Fruit fly (Drosophila melanogaster) whole organism, embryonic: ENCODE results near the gene Sfp79B.
A peak's percentile ranks its signal among the peaks of the same experiment; 100 is the strongest.

Experiments
- CG10979 ChIP-seq: fragments of 200-800 bp; sonication (Bioruptor generic); optimal IDR thresholded peaks from 2 replicates; lab custom pipeline; 2018; ENCODE audit warnings: missing biosample characterization, mild to moderate bottlenecking, missing genetic modification characterization, moderate library complexity
- CG12299 ChIP-seq: fragments of 200-800 bp; sonication (Bioruptor generic); optimal IDR thresholded peaks from 2 replicates; lab custom pipeline; 2018; ENCODE audit warnings: missing biosample characterization, mild to moderate bottlenecking, missing genetic modification characterization
- CG12744 ChIP-seq: fragments of 200-800 bp; sonication (Bioruptor generic); optimal IDR thresholded peaks from 2 replicates; lab custom pipeline; 2016; ENCODE audit warnings: missing biosample characterization, missing genetic modification characterization
- CG12769 ChIP-seq: fragments of 200-800 bp; sonication (Bioruptor generic); optimal IDR thresholded peaks from 2 replicates; lab custom pipeline; 2019; ENCODE audit warnings: missing biosample characterization, mild to moderate bottlenecking, missing genetic modification characterization, moderate library complexity
- CG12942 ChIP-seq: fragments of 200-800 bp; sonication (Bioruptor generic); optimal IDR thresholded peaks from 3 replicates; lab custom pipeline; 2016; ENCODE audit warnings: missing biosample characterization, missing genetic modification characterization
- CG14667 ChIP-seq: fragments of 200-800 bp; sonication (Bioruptor generic); IDR thresholded peaks from 2 replicates; pipeline ENCODE4 v1.3.6; 2022; ENCODE audit warnings: missing biosample characterization, missing genetic modification characterization
- CG14710 ChIP-seq: fragments of 200-800 bp; sonication (Bioruptor generic); optimal IDR thresholded peaks from 3 replicates; lab custom pipeline; 2019; ENCODE audit warnings: missing biosample characterization, mild to moderate bottlenecking, missing genetic modification characterization, moderate library complexity
- CG15011 ChIP-seq: fragments of 200-800 bp; sonication (Bioruptor generic); optimal IDR thresholded peaks from 3 replicates; lab custom pipeline; 2018; ENCODE audit warnings: missing biosample characterization, mild to moderate bottlenecking, missing genetic modification characterization
- CG15269 ChIP-seq: fragments of 200-800 bp; sonication (Bioruptor generic); optimal IDR thresholded peaks from 2 replicates; lab custom pipeline; 2018; ENCODE audit warnings: missing biosample characterization, mild to moderate bottlenecking, missing genetic modification characterization, moderate library complexity
- CG15514 ChIP-seq: fragments of 200-800 bp; sonication (Bioruptor generic); optimal IDR thresholded peaks from 3 replicates; lab custom pipeline; 2017; ENCODE audit warnings: missing biosample characterization, missing genetic modification characterization, mild to moderate bottlenecking, moderate library complexity, missing genetic modification reagents
- CG16779 ChIP-seq: fragments of 200-800 bp; sonication (Bioruptor generic); IDR thresholded peaks from 2 replicates; pipeline ENCODE4 v1.3.6; 2022; ENCODE audit warnings: missing biosample characterization, missing genetic modification characterization
- CG18262 ChIP-seq: fragments of 200-800 bp; optimal IDR thresholded peaks from 3 replicates; lab custom pipeline; 2019; ENCODE audit warnings: missing biosample characterization, mild to moderate bottlenecking, missing genetic modification characterization, moderate library complexity
- CG30431 ChIP-seq: fragments of 200-800 bp; sonication (Bioruptor generic); optimal IDR thresholded peaks from 2 replicates; lab custom pipeline; 2017; ENCODE audit warnings: missing biosample characterization, missing genetic modification characterization
- CG3726 ChIP-seq: fragments of 200-800 bp; sonication (Bioruptor generic); IDR thresholded peaks from 3 replicates; pipeline ENCODE4, ENCODE4 v1.3.6; 2022; ENCODE audit warnings: missing biosample characterization, missing genetic modification characterization
- CG4404 ChIP-seq: fragments of 200-800 bp; sonication (Bioruptor generic); IDR thresholded peaks from 2 replicates; pipeline ENCODE4 v1.3.6; 2022; ENCODE audit warnings: missing biosample characterization, missing genetic modification characterization
- CG7745 ChIP-seq: fragments of 200-800 bp; sonication (Bioruptor generic); optimal IDR thresholded peaks from 2 replicates; lab custom pipeline; 2018; ENCODE audit warnings: missing biosample characterization, mild to moderate bottlenecking, missing genetic modification characterization, moderate library complexity
- CG7963 ChIP-seq: fragments of 200-800 bp; sonication (Bioruptor generic); IDR thresholded peaks from 3 replicates; pipeline ENCODE4 v1.3.6; 2022; ENCODE audit warnings: missing biosample characterization, missing genetic modification characterization; ENCODE audit not compliant: partially characterized antibody
- CG7987 ChIP-seq: fragments of 200-800 bp; sonication (Bioruptor generic); optimal IDR thresholded peaks from 2 replicates; lab custom pipeline; 2018; ENCODE audit warnings: missing biosample characterization, mild to moderate bottlenecking, missing genetic modification characterization, moderate library complexity
- CG9609 ChIP-seq: fragments of 200-800 bp; sonication (Bioruptor generic); optimal IDR thresholded peaks from 3 replicates; lab custom pipeline; 2016; ENCODE audit warnings: missing biosample characterization, missing genetic modification characterization
- Dll ChIP-seq: fragments of 200-800 bp; sonication (Bioruptor generic); IDR thresholded peaks from 4 replicates; pipeline ENCODE4 v1.3.6; 2022; ENCODE audit warnings: missing biosample characterization, missing genetic modification characterization; ENCODE audit not compliant: partially characterized antibody
- Dp ChIP-seq: fragments of 200-800 bp; sonication (Bioruptor generic); optimal IDR thresholded peaks from 2 replicates; lab custom pipeline; 2018; ENCODE audit warnings: missing biosample characterization, mild to moderate bottlenecking, missing genetic modification characterization, moderate library complexity
- Drgx ChIP-seq: fragments of 200-800 bp; sonication (Bioruptor generic); IDR thresholded peaks from 2 replicates; pipeline ENCODE4 v1.3.6; 2022; ENCODE audit warnings: missing biosample characterization, missing genetic modification characterization
- ERR ChIP-seq: fragments of 200-800 bp; sonication (Bioruptor generic); optimal IDR thresholded peaks from 2 replicates; lab custom pipeline; 2016; ENCODE audit warnings: missing biosample characterization, missing genetic modification characterization
- Fer2 ChIP-seq: fragments of 200-800 bp; sonication (Bioruptor generic); optimal IDR thresholded peaks from 2 replicates; lab custom pipeline; 2018; ENCODE audit warnings: missing biosample characterization, mild to moderate bottlenecking, missing genetic modification characterization, moderate library complexity
- Mrtf ChIP-seq: fragments of 200-800 bp; sonication (Bioruptor generic); IDR thresholded peaks from 3 replicates; pipeline ENCODE4 v1.3.6; 2022; ENCODE audit warnings: missing biosample characterization, missing genetic modification characterization
- NK7.1 ChIP-seq: fragments of 200-800 bp; sonication (Bioruptor generic); optimal IDR thresholded peaks from 3 replicates; lab custom pipeline; 2016; ENCODE audit warnings: missing biosample characterization, missing genetic modification characterization
- Ptx1 ChIP-seq: fragments of 200-800 bp; sonication (Bioruptor generic); IDR thresholded peaks from 2 replicates; pipeline ENCODE4 v1.3.6; 2022; ENCODE audit warnings: missing biosample characterization, missing genetic modification characterization
- Rfx ChIP-seq: fragments of 200-800 bp; sonication (Bioruptor generic); IDR thresholded peaks from 2 replicates; pipeline ENCODE4 v1.3.6; 2022; ENCODE audit warnings: missing biosample characterization, missing genetic modification characterization
- TFAM ChIP-seq: fragments of 200-800 bp; sonication (Bioruptor generic); optimal IDR thresholded peaks from 2 replicates; lab custom pipeline; 2017; ENCODE audit warnings: missing biosample characterization, missing genetic modification characterization, inconsistent platforms
- Trl ChIP-seq, 3 experiments: fragments of >200 bp in 2 of 3; fragments of 200-800 bp in 1 of 3; sonication (Bioruptor generic) in 1 of 3; optimal IDR thresholded peaks; 2 replicates in 1 of 3; 3 replicates in 2 of 3; lab custom pipeline; 2016 to 2017; ENCODE audit warnings: missing biosample characterization in 1 of 3, missing genetic modification characterization in 1 of 3
- ac ChIP-seq: fragments of 200-800 bp; sonication (Bioruptor generic); optimal IDR thresholded peaks from 3 replicates; lab custom pipeline; 2017; ENCODE audit warnings: missing biosample characterization, mild to moderate bottlenecking, missing genetic modification characterization
- crc ChIP-seq: fragments of 200-800 bp; sonication (Bioruptor generic); optimal IDR thresholded peaks from 2 replicates; lab custom pipeline; 2016; ENCODE audit warnings: missing biosample characterization, missing genetic modification characterization
- exex ChIP-seq: fragments of 200-800 bp; sonication (Bioruptor generic); optimal IDR thresholded peaks from 4 replicates; lab custom pipeline; 2018; ENCODE audit warnings: missing biosample characterization, mild to moderate bottlenecking, missing genetic modification characterization, moderate library complexity
- fd102C ChIP-seq: fragments of 200-800 bp; sonication (Bioruptor generic); optimal IDR thresholded peaks from 2 replicates; lab custom pipeline; 2018; ENCODE audit warnings: missing biosample characterization, mild to moderate bottlenecking, missing genetic modification characterization, moderate library complexity
- fd96Cb ChIP-seq: fragments of 200-800 bp; sonication (Bioruptor generic); optimal IDR thresholded peaks from 2 replicates; lab custom pipeline; 2018; ENCODE audit warnings: missing biosample characterization, mild to moderate bottlenecking, missing genetic modification characterization, moderate library complexity
- gce ChIP-seq: fragments of 200-800 bp; sonication (Bioruptor generic); IDR thresholded peaks from 3 replicates; pipeline ENCODE4 v1.3.6; 2022; ENCODE audit warnings: missing biosample characterization, missing genetic modification characterization
- hb ChIP-seq: fragments of 200-800 bp; sonication (Bioruptor generic); IDR thresholded peaks from 3 replicates; pipeline ENCODE4 v1.3.6; 2022; ENCODE audit warnings: missing biosample characterization, missing genetic modification characterization; ENCODE audit not compliant: partially characterized antibody
- lilli ChIP-seq: fragments of 200-800 bp; sonication (Bioruptor generic); optimal IDR thresholded peaks from 3 replicates; lab custom pipeline; 2016; ENCODE audit warnings: missing biosample characterization, missing genetic modification characterization
- lmd ChIP-seq: fragments of 200-800 bp; sonication (Bioruptor generic); IDR thresholded peaks from 2 replicates; pipeline ENCODE4 v1.3.6; 2022; ENCODE audit warnings: missing biosample characterization, missing genetic modification characterization
- mam ChIP-seq: fragments of 200-800 bp; sonication (Bioruptor generic); optimal IDR thresholded peaks from 3 replicates; lab custom pipeline; 2016; ENCODE audit warnings: missing biosample characterization, missing genetic modification characterization
- nau ChIP-seq: fragments of 200-800 bp; sonication (Bioruptor generic); optimal IDR thresholded peaks from 3 replicates; lab custom pipeline; 2017; ENCODE audit warnings: missing biosample characterization, mild to moderate bottlenecking, missing genetic modification characterization, missing genetic modification reagents
- nmo ChIP-seq: fragments of 200-800 bp; sonication (Bioruptor generic); optimal IDR thresholded peaks from 2 replicates; lab custom pipeline; 2018; ENCODE audit warnings: missing biosample characterization, mild to moderate bottlenecking, missing genetic modification characterization, moderate library complexity
- phol ChIP-seq: fragments of 200-800 bp; sonication (Bioruptor generic); optimal IDR thresholded peaks from 3 replicates; lab custom pipeline; 2018; ENCODE audit warnings: missing biosample characterization, mild to moderate bottlenecking, missing genetic modification characterization, moderate library complexity
- pros ChIP-seq: fragments of 200-800 bp; sonication (Bioruptor generic); optimal IDR thresholded peaks from 3 replicates; lab custom pipeline; 2019; ENCODE audit warnings: missing biosample characterization, mild to moderate bottlenecking, missing genetic modification characterization, moderate library complexity
- ro ChIP-seq: fragments of 200-800 bp; sonication (Bioruptor generic); IDR thresholded peaks from 2 replicates; pipeline ENCODE4 v1.3.6; 2022; ENCODE audit warnings: missing biosample characterization, missing genetic modification characterization
- sna ChIP-seq: fragments of 200-800 bp; sonication (Bioruptor generic); IDR thresholded peaks from 2 replicates; pipeline ENCODE4 v1.3.6; 2022; ENCODE audit warnings: missing biosample characterization, missing genetic modification characterization; ENCODE audit not compliant: partially characterized antibody
- so ChIP-seq: fragments of 200-800 bp; sonication (Bioruptor generic); IDR thresholded peaks from 3 replicates; pipeline ENCODE4 v1.3.6; 2022; ENCODE audit warnings: missing biosample characterization, missing genetic modification characterization
- zf30C ChIP-seq: fragments of 200-800 bp; sonication (Bioruptor generic); optimal IDR thresholded peaks from 3 replicates; lab custom pipeline; 2018; ENCODE audit warnings: missing biosample characterization, mild to moderate bottlenecking, missing genetic modification characterization

Gene Sfp79B

DNA sequence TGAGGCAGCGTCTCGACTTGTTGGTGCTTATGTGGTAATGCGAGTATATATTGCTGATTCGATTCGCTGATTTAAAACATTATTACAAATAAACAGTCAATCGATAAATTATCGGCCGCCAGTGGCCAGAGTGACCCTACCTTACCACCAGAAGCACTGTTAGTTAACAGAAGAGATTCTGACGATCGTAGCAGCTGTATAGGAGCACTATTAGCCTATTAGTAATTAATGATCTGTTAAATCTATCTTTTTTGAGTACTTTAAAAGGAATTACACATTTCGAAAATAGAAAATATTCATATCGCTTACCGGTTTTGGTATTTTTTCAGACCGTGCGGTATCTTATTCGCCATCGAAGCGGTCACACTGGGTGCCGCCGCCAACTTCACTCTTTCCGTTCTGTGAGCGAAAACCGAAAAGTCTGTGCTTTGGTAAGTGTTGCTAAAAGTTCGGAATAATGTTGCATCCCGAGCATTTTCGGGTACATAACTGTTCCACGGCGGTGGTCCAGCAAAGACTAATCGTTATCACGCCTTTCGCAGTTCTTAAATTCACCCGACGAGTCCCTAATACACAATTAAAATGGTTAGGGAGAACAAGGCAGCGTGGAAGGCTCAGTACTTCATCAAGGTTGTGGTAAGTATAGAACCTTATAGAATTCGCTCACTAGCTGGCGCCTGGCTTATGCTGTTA is 4.3 kb upstream of the Sfp79B start, which contains the start of the genes CG7130 and RpLP0 (continued):
- TF ChIP-seq ro = peak; percentile 11; the same call in 1 of the 2 replicates
- peak; percentile 90 for TF ChIP-seq CG12744 (GFP tag; lab: Kevin White, UChicago)
- TF ChIP-seq sna (GFP tag; lab: Robert Waterston, UW) = peak; percentile 65; the same call in 1 of the 2 replicates
- TF ChIP-seq CG15269 = peak; percentile 85
- no peak for TF ChIP-seq Trl (optimal IDR thresholded peaks at IDR 0.05; lab: Kevin White, UChicago)
- peak; percentile 95 for TF ChIP-seq Trl (GFP tag; optimal IDR thresholded peaks at IDR 0.05; lab: Kevin White, UChicago)
- TF ChIP-seq hb (GFP tag; lab: Robert Waterston, UW) = no peak
- TF ChIP-seq zf30C = peak; percentile 29
- 0 out of 3 replicates have a peak, but pooled peaks have one; percentile 63 for TF ChIP-seq CG3726 (GFP tag; lab: Robert Waterston, UW)
- peak; percentile 71; the same call in 3 of the 4 replicates for TF ChIP-seq Dll (GFP tag; lab: Robert Waterston, UW)
- TF ChIP-seq CG10979 (tag; lab: Kevin White, UChicago) = peak; percentile 82
- TF ChIP-seq Ptx1 (GFP tag; lab: Robert Waterston, UW) = peak; percentile 82
- peak; percentile 85 for TF ChIP-seq TFAM (GFP tag; lab: Kevin White, UChicago)
- peak; percentile 87 for TF ChIP-seq ac (GFP tag; lab: Kevin White, UChicago)
- TF ChIP-seq Mrtf (GFP tag; lab: Robert Waterston, UW) = peak; percentile 64; the same call in 1 of the 3 replicates
- TF ChIP-seq Drgx = 0 out of 2 replicates have a peak, but pooled peaks have one; percentile 19
- TF ChIP-seq pros (GFP tag; lab: Kevin White, UChicago) = peak; percentile 25
- TF ChIP-seq CG30431 = peak; percentile 91
- TF ChIP-seq CG7963 = no peak
- peak; percentile 94 for TF ChIP-seq NK7.1
- peak; percentile 89 for TF ChIP-seq gce (GFP tag; lab: Robert Waterston, UW)
- TF ChIP-seq fd96Cb (tag; lab: Kevin White, UChicago) = peak; percentile 74
- TF ChIP-seq nmo (GFP tag; lab: Kevin White, UChicago) = peak; percentile 89
- peak; percentile 57 for TF ChIP-seq fd102C (GFP tag; lab: Kevin White, UChicago)
- TF ChIP-seq CG14667 (GFP tag; lab: Robert Waterston, UW) = peak; percentile 73
- peak; percentile 91 for TF ChIP-seq phol (tag; lab: Kevin White, UChicago)
- TF ChIP-seq Fer2 (tag; lab: Kevin White, UChicago) = peak; percentile 83
- TF ChIP-seq ERR (GFP tag; lab: Kevin White, UChicago) = peak; percentile 81
- TF ChIP-seq CG15514 (GFP tag; lab: Kevin White, UChicago) = peak; percentile 92
- peak; percentile 78 for TF ChIP-seq CG12942 (GFP tag; lab: Kevin White, UChicago)
- peak; percentile 82 for TF ChIP-seq CG12299 (tag; lab: Kevin White, UChicago)
- peak; percentile 90 for TF ChIP-seq crc (GFP tag; lab: Kevin White, UChicago)
- peak; percentile 91 for TF ChIP-seq Rfx (GFP tag; lab: Robert Waterston, UW)
- TF ChIP-seq CG9609 (GFP tag; lab: Kevin White, UChicago) = peak; percentile 88
- peak; percentile 78 for TF ChIP-seq mam
- TF ChIP-seq CG18262 = peak; percentile 81
- peak; percentile 97 for TF ChIP-seq nau (GFP tag; lab: Kevin White, UChicago)
- TF ChIP-seq CG4404 = 0 out of 2 replicates have a peak, but pooled peaks have one; percentile 26
- TF ChIP-seq so (GFP tag; lab: Robert Waterston, UW) = peak; percentile 83
- TF ChIP-seq exex = peak; percentile 68
- peak; percentile 89 for TF ChIP-seq CG12769 (tag; lab: Kevin White, UChicago)
- TF ChIP-seq CG7745 = peak; percentile 59
- TF ChIP-seq CG14710 (tag; lab: Kevin White, UChicago) = peak; percentile 95
- peak; percentile 83 for TF ChIP-seq lilli
- TF ChIP-seq CG16779 = peak; percentile 89
- TF ChIP-seq CG15011 (GFP tag; lab: Kevin White, UChicago) = peak; percentile 92
- TF ChIP-seq Dp (GFP tag; lab: Kevin White, UChicago) = peak; percentile 73
- TF ChIP-seq lmd (GFP tag; lab: Robert Waterston, UW) = peak; percentile 70
- TF ChIP-seq CG7987 (GFP tag; lab: Kevin White, UChicago) = peak; percentile 98
